Fruit fly (Drosophila melanogaster) whole organism, wandering third instar larva: ENCODE data around the gene Pino.

Source experiments
- Abd-B ChIP-seq: fragments of >200 bp; optimal IDR thresholded peaks from 2 replicates; lab custom pipeline; 2017; ENCODE audit warnings: missing biosample characterization, missing genetic modification characterization
- CG32264 ChIP-seq: fragments of 200-800 bp; sonication (Bioruptor generic); optimal IDR thresholded peaks from 2 replicates; lab custom pipeline; 2016; ENCODE audit warnings: missing biosample characterization, missing genetic modification characterization
- CG9705 ChIP-seq: fragments of 200-800 bp; sonication (Bioruptor generic); optimal IDR thresholded peaks from 2 replicates; lab custom pipeline; 2018; ENCODE audit warnings: missing biosample characterization, mild to moderate bottlenecking, missing genetic modification characterization
- CrebA ChIP-seq: fragments of 200-800 bp; sonication (Bioruptor generic); optimal IDR thresholded peaks from 2 replicates; lab custom pipeline; 2016; ENCODE audit warnings: missing biosample characterization, mild to moderate bottlenecking, missing genetic modification characterization, borderline replicate concordance
- Dfd ChIP-seq: fragments of >200 bp; optimal IDR thresholded peaks from 2 replicates; lab custom pipeline; 2017; ENCODE audit warnings: missing biosample characterization, missing genetic modification characterization
- GATAd ChIP-seq: sonication (Bioruptor generic); optimal IDR thresholded peaks from 2 replicates; lab custom pipeline; 2016; ENCODE audit warnings: missing biosample characterization, missing genetic modification characterization
- HLH106 ChIP-seq: fragments of 200-800 bp; optimal IDR thresholded peaks from 3 replicates; lab custom pipeline; 2019; ENCODE audit warnings: missing biosample characterization, mild to moderate bottlenecking, missing genetic modification characterization, moderate library complexity
- Hr78 ChIP-seq: fragments of >200 bp; optimal IDR thresholded peaks from 2 replicates; lab custom pipeline; 2017; ENCODE audit warnings: missing biosample characterization, missing genetic modification characterization
- Jra ChIP-seq: sonication (Bioruptor generic); optimal IDR thresholded peaks from 2 replicates; lab custom pipeline; 2016; ENCODE audit warnings: missing biosample characterization, missing genetic modification characterization
- Mio ChIP-seq: sonication (Bioruptor generic); optimal IDR thresholded peaks from 2 replicates; lab custom pipeline; 2016; ENCODE audit warnings: missing biosample characterization, missing genetic modification characterization
- Myc ChIP-seq: fragments of >200 bp; optimal IDR thresholded peaks from 2 replicates; lab custom pipeline; 2017
- N ChIP-seq: fragments of >200 bp; optimal IDR thresholded peaks from 2 replicates; lab custom pipeline; 2018; ENCODE audit warnings: missing biosample characterization, missing external identifiers, missing genetic modification characterization
- OdsH ChIP-seq: fragments of 200-800 bp; sonication (Bioruptor generic); optimal IDR thresholded peaks from 2 replicates; lab custom pipeline; 2016; ENCODE audit warnings: missing biosample characterization, mild to moderate bottlenecking, missing genetic modification characterization
- Rel ChIP-seq, 2 experiments: fragments of 200-800 bp; sonication (Bioruptor generic) in 1 of 2; optimal IDR thresholded peaks; 2 replicates in 1 of 2; 3 replicates in 1 of 2; lab custom pipeline; 2016 to 2019; ENCODE audit warnings: mild to moderate bottlenecking in 2 of 2, missing biosample characterization in 2 of 2, missing genetic modification characterization in 2 of 2, moderate library complexity in 1 of 2
- Sp1 ChIP-seq: fragments of 200-800 bp; sonication (Bioruptor generic); optimal IDR thresholded peaks from 3 replicates; lab custom pipeline; 2019; ENCODE audit warnings: missing biosample characterization, mild to moderate bottlenecking, missing genetic modification characterization, moderate library complexity
- Vsx2 ChIP-seq: fragments of 200-300, 225-300 bp; sonication (Bioruptor generic); optimal IDR thresholded peaks from 2 replicates; lab custom pipeline; 2018; ENCODE audit warnings: missing biosample characterization, missing genetic modification characterization; ENCODE audit not compliant: partially characterized antibody
- br ChIP-seq: fragments of 200-800 bp; sonication (Bioruptor generic); optimal IDR thresholded peaks from 2 replicates; lab custom pipeline; 2016; ENCODE audit warnings: missing biosample characterization, missing genetic modification characterization
- brk ChIP-seq: fragments of 200-800 bp; sonication (Bioruptor generic); optimal IDR thresholded peaks from 2 replicates; lab custom pipeline; 2016; ENCODE audit warnings: missing biosample characterization, mild to moderate bottlenecking, missing genetic modification characterization
- dl ChIP-seq, 2 experiments: fragments of 175-275, 200-275 bp in 1 of 2; fragments of 200-275 bp in 1 of 2; sonication (Bioruptor generic); optimal IDR thresholded peaks; lab custom pipeline; 2018; ENCODE audit warnings: mild to moderate bottlenecking in 2 of 2, missing biosample characterization in 2 of 2, missing genetic modification characterization in 2 of 2, moderate library complexity in 2 of 2; ENCODE audit not compliant: partially characterized antibody in 2 of 2, insufficient read depth in 1 of 2
- dmrt93B ChIP-seq: fragments of 200-800 bp; sonication (Bioruptor generic); optimal IDR thresholded peaks from 2 replicates; lab custom pipeline; 2018; ENCODE audit warnings: missing biosample characterization, mild to moderate bottlenecking, missing genetic modification characterization
- dsf ChIP-seq: sonication (Bioruptor generic); optimal IDR thresholded peaks from 2 replicates; lab custom pipeline; 2016; ENCODE audit warnings: missing biosample characterization, missing genetic modification characterization, borderline replicate concordance
- ey ChIP-seq: fragments of 200-800 bp; sonication (Bioruptor generic); optimal IDR thresholded peaks from 2 replicates; lab custom pipeline; 2016; ENCODE audit warnings: missing biosample characterization, missing genetic modification characterization
- foxo ChIP-seq, 2 experiments: fragments of 200-800 bp; sonication (Bioruptor generic); optimal IDR thresholded peaks; 2 replicates in 1 of 2; 3 replicates in 1 of 2; lab custom pipeline; 2016 to 2017; ENCODE audit warnings: missing biosample characterization in 2 of 2, missing genetic modification characterization in 2 of 2
- fru ChIP-seq: fragments of 200-800 bp; sonication (Bioruptor generic); optimal IDR thresholded peaks from 3 replicates; lab custom pipeline; 2016; ENCODE audit warnings: missing biosample characterization, mild to moderate bottlenecking, missing genetic modification characterization
- h ChIP-seq: fragments of 200-800 bp; sonication (Bioruptor generic); optimal IDR thresholded peaks from 3 replicates; lab custom pipeline; 2016; ENCODE audit warnings: missing biosample characterization, mild to moderate bottlenecking, missing genetic modification characterization
- jim ChIP-seq: fragments of 175-275, 200-325 bp; sonication (Bioruptor generic); optimal IDR thresholded peaks from 2 replicates; lab custom pipeline; 2016; ENCODE audit warnings: missing biosample characterization, mild to moderate bottlenecking, missing genetic modification characterization
- lola ChIP-seq: fragments of >200 bp; optimal IDR thresholded peaks from 2 replicates; lab custom pipeline; 2017; ENCODE audit warnings: missing biosample characterization, missing genetic modification characterization
- psq ChIP-seq: fragments of 200-800 bp; sonication (Bioruptor generic); optimal IDR thresholded peaks from 3 replicates; lab custom pipeline; 2017; ENCODE audit warnings: missing biosample characterization, mild to moderate bottlenecking, missing genetic modification characterization, moderate library complexity
- rgr ChIP-seq: fragments of 200-800 bp; sonication (Bioruptor generic); optimal IDR thresholded peaks from 3 replicates; lab custom pipeline; 2016; ENCODE audit warnings: missing biosample characterization, mild to moderate bottlenecking, missing genetic modification characterization
- sage ChIP-seq: fragments of 200-800 bp; sonication (Bioruptor generic); optimal IDR thresholded peaks from 2 replicates; lab custom pipeline; 2016; ENCODE audit warnings: missing biosample characterization, mild to moderate bottlenecking, missing genetic modification characterization
- sv ChIP-seq: fragments of 200-800 bp; sonication (Bioruptor generic); optimal IDR thresholded peaks from 3 replicates; lab custom pipeline; 2016; ENCODE audit warnings: missing biosample characterization, missing genetic modification characterization
- tai ChIP-seq: sonication (Bioruptor generic); optimal IDR thresholded peaks from 2 replicates; lab custom pipeline; 2016; ENCODE audit warnings: missing biosample characterization, missing genetic modification characterization
- usp ChIP-seq: fragments of >200 bp; optimal IDR thresholded peaks from 2 replicates; lab custom pipeline; 2017; ENCODE audit warnings: missing biosample characterization, missing genetic modification characterization
- woc ChIP-seq: sonication (Bioruptor generic); optimal IDR thresholded peaks from 2 replicates; lab custom pipeline; 2016; ENCODE audit warnings: missing biosample characterization, mild to moderate bottlenecking, missing genetic modification characterization

Pino gene

dm6 chr2L:1147656-1148055 is 18.9 kb upstream of the Pino start:
- no peak for TF ChIP-seq fru (GFP tag; lab: Kevin White, UChicago)
- TF ChIP-seq tai (GFP tag; lab: Kevin White, UChicago): no peak
- no peak for TF ChIP-seq Rel (GFP tag; optimal IDR thresholded peaks at IDR 0.05; lab: Kevin White, UChicago)
- no peak for TF ChIP-seq Rel (tag; optimal IDR thresholded peaks at IDR 0.05; lab: Kevin White, UChicago)
- no peak for TF ChIP-seq dsf
- no peak for TF ChIP-seq dmrt93B
- no peak for TF ChIP-seq h (GFP tag; lab: Kevin White, UChicago)
- TF ChIP-seq jim: no peak
- no peak for TF ChIP-seq Sp1 (GFP tag; lab: Kevin White, UChicago)
- no peak for TF ChIP-seq lola (GFP tag; lab: Kevin White, UChicago)
- TF ChIP-seq brk (GFP tag; lab: Kevin White, UChicago): no peak
- TF ChIP-seq OdsH: no peak
- TF ChIP-seq Dfd (GFP tag; lab: Kevin White, UChicago): no peak
- TF ChIP-seq Abd-B (GFP tag; lab: Kevin White, UChicago): no peak
- TF ChIP-seq psq (GFP tag; lab: Kevin White, UChicago): no peak
- no peak for TF ChIP-seq CrebA (GFP tag; lab: Kevin White, UChicago)
- no peak for TF ChIP-seq Hr78 (GFP tag; lab: Kevin White, UChicago)
- no peak for TF ChIP-seq HLH106
- TF ChIP-seq, all 38 proteins: peak for 0

dm6 chr2L:1144371-1145360 is 15.9 kb upstream of the Pino start:
- TF ChIP-seq ey (GFP tag; lab: Kevin White, UChicago) (peak; percentile 93), fru (GFP tag; lab: Kevin White, UChicago) (peak; percentile 91), Jra (peak; percentile 64), woc (GFP tag; lab: Kevin White, UChicago) (no peak), h (GFP tag; lab: Kevin White, UChicago) (peak; percentile 96), tai (GFP tag; lab: Kevin White, UChicago) (no peak), HLH106 (peak; percentile 91), jim (no peak), OdsH (peak; percentile 92), rgr (GFP tag; lab: Kevin White, UChicago) (peak; percentile 93), CG32264 (GFP tag; lab: Kevin White, UChicago) (peak; percentile 75), sage (GFP tag; lab: Kevin White, UChicago) (no peak), Dfd (GFP tag; lab: Kevin White, UChicago) (no peak), N (no peak), Rel (GFP tag; optimal IDR thresholded peaks at IDR 0.05; lab: Kevin White, UChicago) (peak; percentile 47), Rel (tag; optimal IDR thresholded peaks at IDR 0.05; lab: Kevin White, UChicago) (peak; percentile 66), dsf (no peak), dmrt93B (peak; percentile 83), sv (GFP tag; lab: Kevin White, UChicago) (peak; percentile 40), CG9705 (peak; percentile 41), Mio (GFP tag; lab: Kevin White, UChicago) (peak; percentile 55), lola (GFP tag; lab: Kevin White, UChicago) (no peak), CrebA (GFP tag; lab: Kevin White, UChicago) (no peak), foxo (GFP tag; optimal IDR thresholded peaks at IDR 0.05; lab: Kevin White, UChicago) (peak; percentile 80 to 94), psq (GFP tag; lab: Kevin White, UChicago) (peak; percentile 82), br (GFP tag; lab: Kevin White, UChicago) (peak; percentile 89), Vsx2 (GFP tag; lab: Kevin White, UChicago) (no peak), Sp1 (GFP tag; lab: Kevin White, UChicago) (peak; percentile 93), GATAd (GFP tag; lab: Kevin White, UChicago) (no peak)

dm6 chr2L:1143286-1143685 is 14.5 kb upstream of the Pino start:
- TF ChIP-seq tai (GFP tag; lab: Kevin White, UChicago): no peak
- no peak for TF ChIP-seq Rel (GFP tag; optimal IDR thresholded peaks at IDR 0.05; lab: Kevin White, UChicago)
- no peak for TF ChIP-seq Rel (tag; optimal IDR thresholded peaks at IDR 0.05; lab: Kevin White, UChicago)
- TF ChIP-seq Myc: no peak
- no peak for TF ChIP-seq CrebA (GFP tag; lab: Kevin White, UChicago)
- no peak for TF ChIP-seq Abd-B (GFP tag; lab: Kevin White, UChicago)
- no peak for TF ChIP-seq Mio (GFP tag; lab: Kevin White, UChicago)
- no peak for TF ChIP-seq brk (GFP tag; lab: Kevin White, UChicago)
- no peak for TF ChIP-seq h (GFP tag; lab: Kevin White, UChicago)
- TF ChIP-seq Vsx2 (GFP tag; lab: Kevin White, UChicago): no peak
- no peak for TF ChIP-seq HLH106
- no peak for TF ChIP-seq lola (GFP tag; lab: Kevin White, UChicago)
- no peak for TF ChIP-seq Jra
- TF ChIP-seq GATAd (GFP tag; lab: Kevin White, UChicago): no peak
- TF ChIP-seq dl (GFP tag; optimal IDR thresholded peaks at IDR 0.05; lab: Kevin White, UChicago; ENCODE audit: insufficient read depth in 1 of 2, partially characterized antibody in 2 of 2): no peak
- TF ChIP-seq usp (GFP tag; lab: Kevin White, UChicago): no peak
- no peak for TF ChIP-seq sv (GFP tag; lab: Kevin White, UChicago)
